Fruit fly (Drosophila melanogaster) whole organism, embryonic: ENCODE data around the gene CG14961.

Experiments used
- C15 ChIP-seq: fragments of 200-800 bp; sonication (Bioruptor generic); IDR thresholded peaks from 3 replicates; pipeline ENCODE4 v1.3.6; 2022; ENCODE audit warnings: missing biosample characterization, missing genetic modification characterization
- CG10431 ChIP-seq: fragments of 200-800 bp; sonication (Bioruptor generic); optimal IDR thresholded peaks from 3 replicates; lab custom pipeline; 2018; ENCODE audit warnings: missing biosample characterization, mild to moderate bottlenecking, missing genetic modification characterization
- CG10462 ChIP-seq: fragments of 200-800 bp; sonication (Bioruptor generic); optimal IDR thresholded peaks from 2 replicates; lab custom pipeline; 2016; ENCODE audit warnings: missing biosample characterization, missing genetic modification characterization
- CG10959 ChIP-seq: fragments of 200-800 bp; sonication (Bioruptor generic); IDR thresholded peaks from 2 replicates; pipeline ENCODE4 v1.3.6; 2022; ENCODE audit warnings: missing biosample characterization, missing genetic modification characterization
- CG12155 ChIP-seq: fragments of 200-800 bp; sonication (Bioruptor generic); optimal IDR thresholded peaks from 3 replicates; lab custom pipeline; 2016; ENCODE audit warnings: missing biosample characterization, missing genetic modification characterization
- CG13296 ChIP-seq: fragments of 200-800 bp; sonication (Bioruptor generic); optimal IDR thresholded peaks from 3 replicates; lab custom pipeline; 2018; ENCODE audit warnings: missing biosample characterization, mild to moderate bottlenecking, missing genetic modification characterization
- CG17359 ChIP-seq: fragments of 200-800 bp; sonication (Bioruptor generic); optimal IDR thresholded peaks from 3 replicates; lab custom pipeline; 2018; ENCODE audit warnings: missing biosample characterization, mild to moderate bottlenecking, missing genetic modification characterization, moderate library complexity
- CG18764 ChIP-seq: fragments of 200-800 bp; sonication (Bioruptor generic); optimal IDR thresholded peaks from 3 replicates; lab custom pipeline; 2016; ENCODE audit warnings: missing biosample characterization, missing genetic modification characterization
- CG3065 ChIP-seq: fragments of 200-800 bp; sonication (Bioruptor generic); optimal IDR thresholded peaks from 2 replicates; lab custom pipeline; 2016; ENCODE audit warnings: missing biosample characterization, missing genetic modification characterization
- CG32772 ChIP-seq: fragments of 200-800 bp; sonication (Bioruptor generic); IDR thresholded peaks from 2 replicates; pipeline ENCODE4 v1.3.6; 2022; ENCODE audit warnings: missing biosample characterization, missing genetic modification characterization
- CG34224 ChIP-seq: fragments of 200-800 bp; sonication (Bioruptor generic); IDR thresholded peaks from 3 replicates; pipeline ENCODE4 v1.3.6; 2022; ENCODE audit warnings: missing biosample characterization, missing genetic modification characterization; ENCODE audit not compliant: partially characterized antibody
- CG34376 ChIP-seq: fragments of 200-800 bp; sonication (Bioruptor generic); optimal IDR thresholded peaks from 2 replicates; lab custom pipeline; 2018; ENCODE audit warnings: missing biosample characterization, mild to moderate bottlenecking, missing genetic modification characterization
- CG3726 ChIP-seq: fragments of 200-800 bp; sonication (Bioruptor generic); IDR thresholded peaks from 3 replicates; pipeline ENCODE4, ENCODE4 v1.3.6; 2022; ENCODE audit warnings: missing biosample characterization, missing genetic modification characterization
- CG4328 ChIP-seq: fragments of 200-800 bp; sonication (Bioruptor generic); optimal IDR thresholded peaks from 3 replicates; lab custom pipeline; 2017; ENCODE audit warnings: missing biosample characterization, missing genetic modification reagents, missing genetic modification characterization
- CG4360 ChIP-seq: fragments of 200-800 bp; sonication (Bioruptor generic); IDR thresholded peaks from 2 replicates; pipeline ENCODE4 v1.3.6; 2022; ENCODE audit warnings: missing biosample characterization, missing genetic modification characterization
- CG4707 ChIP-seq: fragments of 200-800 bp; sonication (Bioruptor generic); optimal IDR thresholded peaks from 2 replicates; lab custom pipeline; 2018; ENCODE audit warnings: missing biosample characterization, mild to moderate bottlenecking, missing genetic modification characterization, moderate library complexity
- CG4730 ChIP-seq: fragments of 200-800 bp; sonication (Bioruptor generic); IDR thresholded peaks from 2 replicates; pipeline ENCODE4 v1.3.6; 2022; ENCODE audit warnings: missing biosample characterization, missing genetic modification characterization
- CG6791 ChIP-seq: fragments of 200-800 bp; sonication (Bioruptor generic); IDR thresholded peaks from 3 replicates; pipeline ENCODE4 v1.3.6; 2022; ENCODE audit warnings: missing biosample characterization, missing genetic modification characterization; ENCODE audit not compliant: partially characterized antibody
- CG6854 ChIP-seq: fragments of 200-800 bp; sonication (Bioruptor generic); optimal IDR thresholded peaks from 3 replicates; lab custom pipeline; 2017; ENCODE audit warnings: missing biosample characterization, mild to moderate bottlenecking, missing genetic modification characterization
- CG7372 ChIP-seq: fragments of 200-800 bp; sonication (Bioruptor generic); IDR thresholded peaks from 2 replicates; pipeline ENCODE4 v1.3.6; 2022; ENCODE audit warnings: missing biosample characterization, missing genetic modification characterization
- CG7928 ChIP-seq: fragments of 200-800 bp; sonication (Bioruptor generic); optimal IDR thresholded peaks from 2 replicates; lab custom pipeline; 2017; ENCODE audit warnings: missing biosample characterization, mild to moderate bottlenecking, missing genetic modification characterization
- Dad ChIP-seq: fragments of 200-800 bp; sonication (Bioruptor generic); optimal IDR thresholded peaks from 3 replicates; lab custom pipeline; 2016; ENCODE audit warnings: missing biosample characterization, missing genetic modification characterization
- ERR ChIP-seq: fragments of 200-800 bp; sonication (Bioruptor generic); optimal IDR thresholded peaks from 2 replicates; lab custom pipeline; 2016; ENCODE audit warnings: missing biosample characterization, missing genetic modification characterization
- Hmx ChIP-seq: fragments of 200-800 bp; sonication (Bioruptor generic); optimal IDR thresholded peaks from 2 replicates; lab custom pipeline; 2016; ENCODE audit warnings: missing biosample characterization, missing genetic modification characterization
- Kr ChIP-seq: fragments of 200-800 bp; sonication (Bioruptor generic); optimal IDR thresholded peaks from 2 replicates; lab custom pipeline; 2017; ENCODE audit warnings: missing biosample characterization, mild to moderate bottlenecking, missing genetic modification characterization
- Max ChIP-seq: fragments of 200-800 bp; sonication (Bioruptor generic); optimal IDR thresholded peaks from 2 replicates; lab custom pipeline; 2016; ENCODE audit warnings: missing biosample characterization, mild to moderate bottlenecking, missing genetic modification characterization
- Nf-YB ChIP-seq: fragments of 200-800 bp; sonication (Bioruptor generic); optimal IDR thresholded peaks from 3 replicates; lab custom pipeline; 2019; ENCODE audit warnings: missing biosample characterization, mild to moderate bottlenecking, missing genetic modification characterization, moderate library complexity
- Poxn ChIP-seq: fragments of 200-800 bp; sonication (Bioruptor generic); IDR thresholded peaks from 2 replicates; pipeline ENCODE4 v1.3.6; 2022; ENCODE audit warnings: missing biosample characterization, missing genetic modification characterization
- Ssrp ChIP-seq: fragments of 200-800 bp; sonication (Bioruptor generic); optimal IDR thresholded peaks from 2 replicates; lab custom pipeline; 2018; ENCODE audit warnings: missing biosample characterization, mild to moderate bottlenecking, missing genetic modification characterization, moderate library complexity
- YL-1 ChIP-seq: fragments of 200-800 bp; sonication (Bioruptor generic); optimal IDR thresholded peaks from 3 replicates; lab custom pipeline; 2017; ENCODE audit warnings: missing biosample characterization, mild to moderate bottlenecking, missing genetic modification characterization
- ara ChIP-seq: fragments of 200-800 bp; sonication (Bioruptor generic); IDR thresholded peaks from 2 replicates; pipeline ENCODE4 v1.3.6; 2022; ENCODE audit warnings: missing biosample characterization, missing genetic modification characterization
- bigmax ChIP-seq: fragments of 200-800 bp; sonication (Bioruptor generic); optimal IDR thresholded peaks from 2 replicates; lab custom pipeline; 2018; ENCODE audit warnings: missing biosample characterization, mild to moderate bottlenecking, missing genetic modification characterization
- cg ChIP-seq: fragments of 200-800 bp; sonication (Bioruptor generic); optimal IDR thresholded peaks from 3 replicates; lab custom pipeline; 2019; ENCODE audit warnings: missing biosample characterization, mild to moderate bottlenecking, missing genetic modification characterization, moderate library complexity
- eve ChIP-seq, 2 experiments: fragments of >200 bp; optimal IDR thresholded peaks; 2 replicates each; lab custom pipeline; 2017; ENCODE audit warnings: missing biosample characterization in 2 of 2, missing genetic modification characterization in 2 of 2
- exex ChIP-seq: fragments of 200-800 bp; sonication (Bioruptor generic); optimal IDR thresholded peaks from 4 replicates; lab custom pipeline; 2018; ENCODE audit warnings: missing biosample characterization, mild to moderate bottlenecking, missing genetic modification characterization, moderate library complexity
- gem ChIP-seq: fragments of 200-800 bp; sonication (Bioruptor generic); optimal IDR thresholded peaks from 2 replicates; lab custom pipeline; 2019; ENCODE audit warnings: missing biosample characterization, mild to moderate bottlenecking, missing genetic modification characterization, moderate library complexity
- gsb-n ChIP-seq: fragments of 200-800 bp; sonication (Bioruptor generic); optimal IDR thresholded peaks from 3 replicates; lab custom pipeline; 2018; ENCODE audit warnings: missing biosample characterization, mild to moderate bottlenecking, missing genetic modification characterization
- klu ChIP-seq: fragments of 200-800 bp; sonication (Bioruptor generic); IDR thresholded peaks from 2 replicates; pipeline ENCODE4 v1.3.6; 2022; ENCODE audit warnings: missing biosample characterization, missing genetic modification characterization
- knrl ChIP-seq: fragments of 200-800 bp; sonication (Bioruptor generic); IDR thresholded peaks from 3 replicates; pipeline ENCODE4 v1.3.6; 2022; ENCODE audit warnings: missing biosample characterization, missing genetic modification characterization; ENCODE audit not compliant: partially characterized antibody
- org-1 ChIP-seq: fragments of 200-800 bp; sonication (Bioruptor generic); optimal IDR thresholded peaks from 2 replicates; lab custom pipeline; 2017; ENCODE audit warnings: missing biosample characterization, missing genetic modification characterization
- pan ChIP-seq, 4 experiments: fragments of >200 bp in 3 of 4; fragments of 200-800 bp in 1 of 4; sonication (Bioruptor generic) in 1 of 4; optimal IDR thresholded peaks in 3 of 4; IDR thresholded peaks in 1 of 4; 2 replicates each; pipeline versions ENCODE4 v1.3.6 to Lab custom; 2017 to 2022; ENCODE audit warnings: missing biosample characterization in 2 of 4, missing genetic modification characterization in 2 of 4, mixed read lengths in 1 of 4
- pita ChIP-seq: fragments of 200-800 bp; sonication (Bioruptor generic); optimal IDR thresholded peaks from 2 replicates; lab custom pipeline; 2017; ENCODE audit warnings: missing biosample characterization, mild to moderate bottlenecking, missing genetic modification characterization
- pum ChIP-seq: fragments of 200-800 bp; sonication (Bioruptor generic); optimal IDR thresholded peaks from 2 replicates; lab custom pipeline; 2016; ENCODE audit warnings: missing biosample characterization, missing genetic modification characterization
- shn ChIP-seq: fragments of 200-800 bp; sonication (Bioruptor generic); optimal IDR thresholded peaks from 3 replicates; lab custom pipeline; 2016; ENCODE audit warnings: missing biosample characterization, missing genetic modification characterization
- sqz ChIP-seq: fragments of 200-800 bp; sonication (Bioruptor generic); optimal IDR thresholded peaks from 3 replicates; lab custom pipeline; 2018; ENCODE audit warnings: missing biosample characterization, mild to moderate bottlenecking, missing genetic modification characterization
- stwl ChIP-seq: fragments of 200-800 bp; sonication (Bioruptor generic); optimal IDR thresholded peaks from 3 replicates; lab custom pipeline; 2018; ENCODE audit warnings: missing biosample characterization, mild to moderate bottlenecking, missing genetic modification characterization, moderate library complexity
- sug ChIP-seq: fragments of 200-800 bp; optimal IDR thresholded peaks from 2 replicates; lab custom pipeline; 2019; ENCODE audit warnings: missing biosample characterization, mild to moderate bottlenecking, missing genetic modification characterization, moderate library complexity
- tio ChIP-seq: fragments of 200-800 bp; sonication (Bioruptor generic); optimal IDR thresholded peaks from 2 replicates; lab custom pipeline; 2017; ENCODE audit warnings: missing biosample characterization, missing genetic modification characterization, inconsistent platforms
- trem ChIP-seq: fragments of 200-800 bp; optimal IDR thresholded peaks from 3 replicates; lab custom pipeline; 2019; ENCODE audit warnings: missing biosample characterization, mild to moderate bottlenecking, missing genetic modification characterization, moderate library complexity
- twi ChIP-seq: fragments of 200-800 bp; optimal IDR thresholded peaks from 2 replicates; lab custom pipeline; 2019; ENCODE audit warnings: missing biosample characterization, mild to moderate bottlenecking, missing genetic modification characterization, moderate library complexity
- unc-4 ChIP-seq: fragments of 200-800 bp; sonication (Bioruptor generic); IDR thresholded peaks from 2 replicates; pipeline ENCODE4 v1.3.6; 2022; ENCODE audit warnings: missing biosample characterization, missing genetic modification characterization; ENCODE audit not compliant: partially characterized antibody
- vvl ChIP-seq: fragments of 200-800 bp; sonication (Bioruptor generic); IDR thresholded peaks from 2 replicates; pipeline ENCODE4 v1.3.6; 2022; ENCODE audit warnings: missing biosample characterization, missing genetic modification characterization

Gene CG14961

dm6 chr3L:3373994-3374623 is 44.2 kb downstream of the CG14961 start, which contains the start of the genes Ythdc1 and CG12010 (continued):
- TF ChIP-seq Dad (no peak), CG4707 (GFP tag; lab: Kevin White, UChicago) (no peak), CG18764 (GFP tag; lab: Kevin White, UChicago) (no peak), CG3065 (no peak), ERR (GFP tag; lab: Kevin White, UChicago) (no peak), org-1 (no peak), Ssrp (no peak), CG3726 (GFP tag; lab: Robert Waterston, UW) (no peak), CG17359 (no peak), CG13296 (no peak), CG12155 (no peak), CG4360 (0 out of 2 replicates have a peak, but pooled peaks have one; percentile 6), ara (GFP tag; lab: Robert Waterston, UW) (no peak), vvl (GFP tag; lab: Robert Waterston, UW) (peak; percentile 36; the same call in 1 of the 2 replicates), CG10959 (GFP tag; lab: Robert Waterston, UW) (no peak), stwl (tag; lab: Kevin White, UChicago) (peak; percentile 77), trem (peak; percentile 68), CG7372 (GFP tag; lab: Robert Waterston, UW) (no peak), Kr (GFP tag; lab: Kevin White, UChicago) (no peak), Hmx (GFP tag; lab: Kevin White, UChicago) (no peak), eve (GFP tag; optimal IDR thresholded peaks at IDR 0.05; lab: Kevin White, UChicago) (no peak), CG4328 (GFP tag; lab: Kevin White, UChicago) (no peak), klu (GFP tag; lab: Robert Waterston, UW) (peak; percentile 6; the same call in 1 of the 2 replicates), CG6854 (no peak), Poxn (GFP tag; lab: Robert Waterston, UW) (no peak), gsb-n (tag; lab: Kevin White, UChicago) (no peak), tio (GFP tag; lab: Kevin White, UChicago) (no peak), CG32772 (GFP tag; lab: Robert Waterston, UW) (no peak), bigmax (GFP tag; lab: Kevin White, UChicago) (no peak), unc-4 (GFP tag; lab: Robert Waterston, UW) (peak; percentile 85), twi (no peak), CG10462 (GFP tag; lab: Kevin White, UChicago) (no peak), shn (GFP tag; lab: Kevin White, UChicago) (no peak), CG10431 (GFP tag; lab: Kevin White, UChicago) (no peak), pum (no peak)

- no peak for TF ChIP-seq exex (tag; lab: Kevin White, UChicago)
- no peak for TF ChIP-seq gem (tag; lab: Kevin White, UChicago)
- TF ChIP-seq cg (GFP tag; lab: Kevin White, UChicago): no peak
- TF ChIP-seq CG34376: no peak
- peak; percentile 59; the same call in 1 of the 3 replicates for TF ChIP-seq CG34224
- no peak for TF ChIP-seq pita
- no peak for TF ChIP-seq Max (GFP tag; lab: Kevin White, UChicago)
- peak; percentile 58; the same call in 2 of the 3 replicates for TF ChIP-seq CG6791 (GFP tag; lab: Robert Waterston, UW)
- TF ChIP-seq Nf-YB (GFP tag; lab: Kevin White, UChicago): no peak
- 0 out of 3 replicates have a peak, but pooled peaks have one; percentile 17 for TF ChIP-seq knrl (GFP tag; lab: Robert Waterston, UW)
- TF ChIP-seq CG7928 (GFP tag; lab: Kevin White, UChicago): no peak
- TF ChIP-seq YL-1: peak; percentile 10
- no peak for TF ChIP-seq pan (optimal IDR thresholded peaks at IDR 0.05; lab: Kevin White, UChicago)
- no peak for TF ChIP-seq pan (GFP tag; optimal IDR thresholded peaks at IDR 0.05 in 1 of 2, IDR thresholded peaks at IDR 0.05 in 1 of 2)
- no peak for TF ChIP-seq sqz (GFP tag; lab: Kevin White, UChicago)
- no peak for TF ChIP-seq C15
- no peak for TF ChIP-seq CG4730 (GFP tag; lab: Robert Waterston, UW)
- TF ChIP-seq sug: no peak
Observed at dm6 chr3L:3376551-3376950, 46.7 kb downstream of the CG14961 start, which contains the start of gene CG12012. Gene CG12012, plus strand, starts transcription at chr3L:3376757.
